Worm (Caenorhabditis elegans): Measurements from ENCODE around the gene tbc-2.
"Not testable (repeated sequence)": the region's sequence is repeated elsewhere in the genome, so short reads cannot be mapped to it uniquely, and the experiment has no call there.

DNA sequence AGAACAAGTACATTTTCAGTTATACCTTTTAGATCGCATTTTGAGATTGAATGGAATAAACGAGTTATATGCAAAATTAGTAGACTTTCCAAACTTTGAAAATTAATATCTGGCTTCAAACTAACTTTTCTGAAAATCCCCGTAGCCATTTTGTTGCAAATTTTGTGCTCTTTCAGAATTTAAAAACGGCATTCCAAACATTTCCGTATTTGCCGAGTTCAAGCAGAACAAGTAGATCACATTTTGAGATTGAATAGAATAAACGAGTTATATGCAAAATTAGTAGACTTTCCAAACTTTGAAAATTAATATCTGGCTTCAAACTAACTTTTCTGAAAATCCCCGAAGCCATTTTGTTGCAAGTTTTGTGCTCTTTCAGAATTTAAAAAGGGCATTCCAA lies 49.3 kb upstream of the tbc-2 start, which contains the start of gene F55C12.2:
- not testable (repeated sequence) for TF ChIP-seq him-1, dao-5, W03F9.2 (tag; optimal IDR thresholded peaks at IDR 0.05)

Measured in whole organism, L4/young adult.